Worm (Caenorhabditis elegans) whole organism, L4 larva: Measurements from ENCODE around the gene npr-29.

Experiments used
- F49E8.2 ChIP-seq: sonication (generic microtip); optimal IDR thresholded peaks from 2 replicates; lab custom pipeline; 2016; ENCODE audit warnings: missing compliant biosample characterization, mild to moderate bottlenecking, missing genetic modification characterization, borderline replicate concordance
- R02D3.7 ChIP-seq: fragments of 150-350 bp; sonication (generic microtip); optimal IDR thresholded peaks from 3 replicates; lab custom pipeline; 2014; ENCODE audit warnings: missing biosample characterization, missing genetic modification characterization
- T20F7.1 ChIP-seq: fragments of 200-800 bp; sonication (Bioruptor generic); optimal IDR thresholded peaks from 2 replicates; lab custom pipeline; 2018; ENCODE audit warnings: mild to moderate bottlenecking, missing genetic modification characterization, missing compliant biosample characterization
- ZK337.2 ChIP-seq: fragments of 200-800 bp; sonication (Bioruptor generic); IDR thresholded peaks from 2 replicates; pipeline ENCODE4 v1.3.6; 2022; ENCODE audit warnings: missing genetic modification reagents, missing genetic modification characterization, missing compliant biosample characterization
- aha-1 ChIP-seq: fragments of 150-350 bp; peaks from one replicate; lab custom pipeline; 2014; ENCODE audit warnings: missing biosample characterization, missing genetic modification characterization
- ceh-28 ChIP-seq: fragments of 150-350 bp; optimal IDR thresholded peaks from 2 replicates; lab custom pipeline; 2014; ENCODE audit warnings: missing biosample characterization, missing genetic modification reagents, missing genetic modification characterization
- ceh-32 ChIP-seq: sonication (generic microtip); optimal IDR thresholded peaks from 2 replicates; lab custom pipeline; 2016; ENCODE audit warnings: mild to moderate bottlenecking, missing genetic modification characterization, missing compliant biosample characterization; ENCODE audit not compliant: poor library complexity
- ctbp-1 ChIP-seq: fragments of 200-800 bp; sonication (Bioruptor generic); IDR thresholded peaks from 2 replicates; pipeline ENCODE4 v1.3.6; 2022; ENCODE audit warnings: missing genetic modification reagents, missing genetic modification characterization, missing compliant biosample characterization
- daf-16 ChIP-seq, 3 experiments: sonication (generic microtip); optimal IDR thresholded peaks; 2 replicates each; lab custom pipeline; 2016 to 2017; ENCODE audit warnings: missing genetic modification characterization in 3 of 3, missing genetic modification reagents in 3 of 3, mild to moderate bottlenecking in 2 of 3, missing compliant biosample characterization in 2 of 3, missing biosample characterization in 1 of 3, moderate library complexity in 1 of 3
- dpl-1 ChIP-seq: fragments of 150-350 bp; optimal IDR thresholded peaks from 2 replicates; lab custom pipeline; 2014; ENCODE audit warnings: missing biosample characterization, missing genetic modification reagents, missing genetic modification characterization
- duxl-1 ChIP-seq: sonication (generic microtip); optimal IDR thresholded peaks from 2 replicates; lab custom pipeline; 2016; ENCODE audit warnings: mild to moderate bottlenecking, missing genetic modification characterization, moderate library complexity, missing compliant biosample characterization; ENCODE audit not compliant: poor library complexity
- dve-1 ChIP-seq: sonication (generic microtip); optimal IDR thresholded peaks from 2 replicates; lab custom pipeline; 2017; ENCODE audit warnings: antibody characterized with exemption, mild to moderate bottlenecking, missing genetic modification characterization, missing compliant biosample characterization; ENCODE audit not compliant: insufficient read depth
- egl-43 ChIP-seq: fragments of 200-800 bp; sonication (Bioruptor generic); IDR thresholded peaks from 2 replicates; pipeline ENCODE4 v1.3.6; 2022; ENCODE audit warnings: missing genetic modification reagents, missing genetic modification characterization, missing compliant biosample characterization
- fkh-10 ChIP-seq: fragments of 150-350 bp; optimal IDR thresholded peaks from 2 replicates; lab custom pipeline; 2014; ENCODE audit warnings: missing biosample characterization, missing genetic modification reagents, missing genetic modification characterization
- hif-1 ChIP-seq, 2 experiments: sonication (generic microtip); optimal IDR thresholded peaks; 2 replicates each; lab custom pipeline; 2016 to 2017; ENCODE audit warnings: missing compliant biosample characterization in 2 of 2, missing genetic modification characterization in 2 of 2, missing genetic modification reagents in 2 of 2, missing genotype in 2 of 2, mild to moderate bottlenecking in 1 of 2
- hlh-11 ChIP-seq: fragments of 200-800 bp; sonication (Bioruptor generic); optimal IDR thresholded peaks from 2 replicates; lab custom pipeline; 2018; ENCODE audit warnings: mild to moderate bottlenecking, missing genetic modification characterization, missing compliant biosample characterization
- hlh-30 ChIP-seq: sonication (generic microtip); optimal IDR thresholded peaks from 2 replicates; lab custom pipeline; 2017; ENCODE audit warnings: antibody characterized with exemption, mild to moderate bottlenecking, missing genetic modification characterization, missing compliant biosample characterization; ENCODE audit not compliant: insufficient read depth
- jun-1 ChIP-seq: fragments of 150-350 bp; optimal IDR thresholded peaks from 2 replicates; lab custom pipeline; 2014; ENCODE audit warnings: missing biosample characterization, missing genetic modification reagents, missing genetic modification characterization
- lin-15B ChIP-seq: fragments of 150-350 bp; sonication (generic microtip); optimal IDR thresholded peaks from 3 replicates; lab custom pipeline; 2014; ENCODE audit warnings: missing biosample characterization, missing genetic modification characterization
- lin-38 ChIP-seq: fragments of 200-800 bp; sonication (Bioruptor generic); IDR thresholded peaks from 2 replicates; pipeline ENCODE4 v1.3.6; 2022; ENCODE audit warnings: missing genetic modification reagents, missing genetic modification characterization, missing compliant biosample characterization
- lin-39 ChIP-seq: fragments of 150-350 bp; optimal IDR thresholded peaks from 2 replicates; lab custom pipeline; 2014; ENCODE audit warnings: missing biosample characterization, missing genetic modification reagents, missing genetic modification characterization
- lsy-2 ChIP-seq, 2 experiments: fragments of 150-350 bp in 1 of 2; sonication (generic microtip) in 1 of 2; optimal IDR thresholded peaks; 2 replicates each; lab custom pipeline; 2014 to 2017; ENCODE audit warnings: missing biosample characterization in 2 of 2, missing genetic modification characterization in 2 of 2
- madf-5 ChIP-seq, 2 experiments: fragments of 200-800 bp; sonication (Bioruptor generic); IDR thresholded peaks; 2 replicates each; pipeline ENCODE4 v1.3.6; 2022; ENCODE audit warnings: missing compliant biosample characterization in 2 of 2, missing genetic modification characterization in 2 of 2
- madf-9 ChIP-seq: fragments of 200-800 bp; sonication (Bioruptor generic); conservative IDR thresholded peaks from 2 replicates; pipeline ENCODE4 v1.3.6; 2022; ENCODE audit warnings: missing genetic modification reagents, missing genetic modification characterization, missing compliant biosample characterization
- mdl-1 ChIP-seq, 2 experiments: fragments of 150-350 bp in 1 of 2; sonication (generic microtip) in 1 of 2; optimal IDR thresholded peaks; 2 replicates each; lab custom pipeline; 2014 to 2017; ENCODE audit warnings: missing biosample characterization in 2 of 2, missing genetic modification characterization in 2 of 2
- mdt-29 ChIP-seq: fragments of 200-800 bp; sonication (Bioruptor generic); IDR thresholded peaks from 2 replicates; pipeline ENCODE4 v1.3.6; 2022; ENCODE audit warnings: missing genetic modification reagents, missing genetic modification characterization, missing compliant biosample characterization
- mep-1 ChIP-seq: fragments of 150-350 bp; sonication (generic microtip); optimal IDR thresholded peaks from 3 replicates; lab custom pipeline; 2014; ENCODE audit warnings: missing biosample characterization, missing genetic modification characterization
- mes-2 ChIP-seq: sonication (generic microtip); optimal IDR thresholded peaks from 2 replicates; lab custom pipeline; 2016; ENCODE audit warnings: missing genotype, mild to moderate bottlenecking, missing genetic modification characterization, missing compliant biosample characterization; ENCODE audit not compliant: poor library complexity, severe bottlenecking
- nhr-102 ChIP-seq: sonication (generic microtip); optimal IDR thresholded peaks from 2 replicates; lab custom pipeline; 2016; ENCODE audit warnings: mild to moderate bottlenecking, missing genetic modification characterization, moderate library complexity, missing compliant biosample characterization
- nhr-25 ChIP-seq: sonication (generic microtip); optimal IDR thresholded peaks from 2 replicates; lab custom pipeline; 2017; ENCODE audit warnings: missing genetic modification characterization, mild to moderate bottlenecking, missing compliant biosample characterization, antibody characterized with exemption, moderate library complexity, borderline replicate concordance; ENCODE audit not compliant: insufficient read depth
- nhr-41 ChIP-seq: fragments of 200-800 bp; sonication (Bioruptor generic); IDR thresholded peaks from 2 replicates; pipeline ENCODE4 v1.3.6; 2022; ENCODE audit warnings: missing genetic modification reagents, missing genetic modification characterization, missing compliant biosample characterization
- nhr-6 ChIP-seq: fragments of 150-350 bp; optimal IDR thresholded peaks from 2 replicates; lab custom pipeline; 2014; ENCODE audit warnings: missing biosample characterization, missing genetic modification characterization
- set-16 ChIP-seq: fragments of 200-800 bp; sonication (Bioruptor generic); IDR thresholded peaks from 2 replicates; pipeline ENCODE4 v1.3.6; 2022; ENCODE audit warnings: missing genetic modification reagents, missing genetic modification characterization, missing compliant biosample characterization
- snpc-1.2 ChIP-seq: fragments of 200-800 bp; sonication (Bioruptor generic); IDR thresholded peaks from 2 replicates; pipeline ENCODE4 v1.3.6; 2022; ENCODE audit warnings: missing genetic modification reagents, missing genetic modification characterization, missing compliant biosample characterization
- tag-97 ChIP-seq: fragments of 200-800 bp; sonication (Bioruptor generic); IDR thresholded peaks from 2 replicates; pipeline ENCODE4 v1.3.6; 2022; ENCODE audit warnings: missing genetic modification characterization, missing compliant biosample characterization
- tra-1 ChIP-seq: fragments of 200-800 bp; sonication (Bioruptor generic); IDR thresholded peaks from 2 replicates; pipeline ENCODE4 v1.3.6; 2022; ENCODE audit warnings: missing genetic modification reagents, missing genetic modification characterization, missing compliant biosample characterization
- unc-130 ChIP-seq: sonication (generic microtip); optimal IDR thresholded peaks from 2 replicates; lab custom pipeline; 2016; ENCODE audit warnings: missing genetic modification reagents, missing genetic modification characterization, missing compliant biosample characterization
- unc-62 ChIP-seq, 3 experiments: fragments of 150-350 bp in 1 of 3; sonication (generic microtip); optimal IDR thresholded peaks in 2 of 3; peaks in 1 of 3; 1 replicate in 1 of 3; 2 replicates in 2 of 3; lab custom pipeline; 2014 to 2017; ENCODE audit warnings: missing biosample characterization in 3 of 3, missing genetic modification characterization in 3 of 3, missing genetic modification reagents in 3 of 3, missing genotype in 1 of 3
- vab-7 ChIP-seq: fragments of 200-800 bp; sonication (Bioruptor generic); IDR thresholded peaks from 2 replicates; pipeline ENCODE4 v1.3.6; 2022; ENCODE audit warnings: missing genetic modification reagents, missing genetic modification characterization, missing compliant biosample characterization
- zag-1 ChIP-seq: fragments of 150-350 bp; optimal IDR thresholded peaks from 2 replicates; lab custom pipeline; 2014; ENCODE audit warnings: missing biosample characterization, missing genetic modification characterization
- zfp-2 ChIP-seq: sonication (generic microtip); optimal IDR thresholded peaks from 2 replicates; lab custom pipeline; 2016; ENCODE audit warnings: mild to moderate bottlenecking, missing genetic modification characterization, missing compliant biosample characterization
- zip-11 ChIP-seq: fragments of 200-800 bp; sonication (Bioruptor generic); IDR thresholded peaks from 2 replicates; pipeline ENCODE4 v1.3.6; 2022; ENCODE audit warnings: missing genetic modification characterization, missing compliant biosample characterization
- zip-2 ChIP-seq: fragments of 150-350 bp; optimal IDR thresholded peaks from 2 replicates; lab custom pipeline; 2014; ENCODE audit warnings: missing biosample characterization, missing genetic modification characterization

npr-29 gene

ce11 chrIII:9228722-9229121, 13.5 kb upstream of the npr-29 start, which contains the start of gene rnr-1:
Gene rnr-1 (minus strand): TSS chrIII:9228798.
- no peak for TF ChIP-seq ceh-32 (tag; lab: Kevin White, UChicago)
- peak; percentile 45; the same call in 1 of the 2 replicates for TF ChIP-seq lin-38
- no peak for TF ChIP-seq ctbp-1 (GFP tag; lab: Robert Waterston, UW)
- TF ChIP-seq aha-1 (tag; lab: Kevin White, UChicago) = peak; percentile 59
- TF ChIP-seq F49E8.2 (tag; lab: Kevin White, UChicago) = peak; percentile 39
- TF ChIP-seq nhr-6 (tag; lab: Kevin White, UChicago) = no peak
- peak in 1 of 2 experiments; percentile 59 for TF ChIP-seq lsy-2 (tag; optimal IDR thresholded peaks at IDR 0.05; lab: Kevin White, UChicago)

DNA sequence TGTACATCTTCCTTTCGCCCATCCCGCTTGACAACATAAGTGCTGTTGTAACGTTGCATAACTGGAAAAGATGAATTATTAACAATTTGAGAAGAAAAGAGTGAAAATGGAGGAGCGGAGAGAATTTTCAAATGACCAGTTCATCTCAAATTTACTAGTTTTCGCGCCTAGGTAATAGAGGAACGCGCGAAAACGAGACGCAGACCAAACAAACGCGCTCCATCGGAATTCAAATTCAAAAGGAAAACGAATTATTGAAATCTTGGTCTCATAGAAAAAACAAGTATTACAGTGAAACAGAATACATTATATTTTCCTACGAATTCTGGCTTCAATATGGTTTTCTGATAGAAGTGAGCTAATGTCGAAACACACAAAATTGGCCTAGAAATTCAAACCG, 12.9 kb upstream of the npr-29 start:
- TF ChIP-seq mes-2 (tag; lab: Kevin White, UChicago) (peak; percentile 39), R02D3.7 (tag; lab: Kevin White, UChicago) (no peak), daf-16 (GFP tag; optimal IDR thresholded peaks at IDR 0.05; lab: Kevin White, UChicago) (no peak), daf-16 (tag; optimal IDR thresholded peaks at IDR 0.05; lab: Kevin White, UChicago) (peak; percentile 23), jun-1 (no peak), ZK337.2 (GFP tag; lab: Robert Waterston, UW) (no peak), hlh-30 (tag; lab: Kevin White, UChicago) (peak; percentile 35), mdt-29 (GFP tag; lab: Robert Waterston, UW) (no peak), T20F7.1 (GFP tag; lab: Kevin White, UChicago) (no peak), duxl-1 (tag; lab: Kevin White, UChicago) (no peak), madf-9 (no peak), mep-1 (tag; lab: Kevin White, UChicago) (peak; percentile 41), lsy-2 (tag; optimal IDR thresholded peaks at IDR 0.05; lab: Kevin White, UChicago) (peak in 1 of 2 experiments; percentile 66), zip-11 (GFP tag; lab: Robert Waterston, UW) (no peak), hlh-11 (peak; percentile 30), lin-39 (tag; lab: Kevin White, UChicago) (no peak), dve-1 (tag; lab: Kevin White, UChicago) (peak; percentile 4), lin-38 (peak; percentile 76), tra-1 (GFP tag; lab: Robert Waterston, UW) (no peak), dpl-1 (GFP tag; lab: Kevin White, UChicago) (peak; percentile 87), unc-62 (GFP tag; optimal IDR thresholded peaks at IDR 0.05 in 1 of 2; lab: Kevin White, UChicago) (peak in 1 of 2 experiments; percentile 41), unc-62 (tag; optimal IDR thresholded peaks at IDR 0.05; lab: Kevin White, UChicago) (no peak), tag-97 (no peak), set-16 (GFP tag; lab: Robert Waterston, UW) (no peak), nhr-102 (no peak), egl-43 (GFP tag; lab: Robert Waterston, UW) (no peak), unc-130 (GFP tag; lab: Kevin White, UChicago) (no peak)

DNA sequence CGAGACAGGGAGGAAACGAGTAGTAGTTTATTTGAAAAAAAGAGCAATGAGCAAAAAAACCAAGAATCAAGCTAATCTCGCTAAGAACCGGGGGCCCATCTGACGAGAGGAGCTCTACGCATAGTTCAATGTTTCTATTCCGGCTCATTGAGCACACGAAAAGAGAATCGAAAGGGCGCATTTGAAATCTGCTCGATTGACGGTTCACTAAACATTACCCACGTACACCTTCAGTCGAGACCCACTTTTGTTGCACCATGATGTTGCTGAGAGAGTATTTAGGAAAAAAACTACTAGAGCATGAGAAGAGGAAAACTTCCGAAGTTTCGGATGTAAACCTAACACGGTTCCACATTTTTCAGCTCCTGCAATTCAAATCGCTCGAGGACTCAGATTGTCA, 9.7 kb upstream of the npr-29 start:
- TF ChIP-seq tag-97 (no peak), duxl-1 (tag; lab: Kevin White, UChicago) (no peak), lin-15B (no peak), ctbp-1 (GFP tag; lab: Robert Waterston, UW) (no peak), mdl-1 (tag; optimal IDR thresholded peaks at IDR 0.05; lab: Kevin White, UChicago) (no peak), zfp-2 (no peak), lsy-2 (tag; optimal IDR thresholded peaks at IDR 0.05; lab: Kevin White, UChicago) (no peak), snpc-1.2 (GFP tag; lab: Robert Waterston, UW) (no peak), madf-5 (GFP tag; IDR thresholded peaks at IDR 0.05; lab: Robert Waterston, UW) (no peak), ceh-28 (tag; lab: Kevin White, UChicago) (no peak), nhr-25 (no peak), lin-38 (no peak), vab-7 (GFP tag; lab: Robert Waterston, UW) (no peak), nhr-41 (no peak), fkh-10 (no peak), hif-1 (tag; optimal IDR thresholded peaks at IDR 0.05; lab: Kevin White, UChicago) (no peak), zag-1 (tag; lab: Kevin White, UChicago) (no peak), zip-2 (tag; lab: Kevin White, UChicago) (no peak)
- TF ChIP-seq, all 104 proteins: peak for 0
